Worm (Caenorhabditis elegans) whole organism, mixed stage, embryonic: ENCODE data around the gene F26H11.8.

Experiments used
- M03D4.4 ChIP-seq: sonication (generic microtip); optimal IDR thresholded peaks from 2 replicates; lab custom pipeline; 2017; ENCODE audit warnings: mild to moderate bottlenecking, missing genetic modification characterization, missing compliant biosample characterization
- blmp-1 ChIP-seq: fragments of 150-350 bp; optimal IDR thresholded peaks from 2 replicates; lab custom pipeline; 2014; ENCODE audit warnings: missing biosample characterization, missing genetic modification characterization
- ceh-39 ChIP-seq: fragments of 150-350 bp; optimal IDR thresholded peaks from 2 replicates; lab custom pipeline; 2014; ENCODE audit warnings: missing biosample characterization, missing genetic modification characterization
- ceh-43 ChIP-seq: fragments of 200-800 bp; sonication (Bioruptor generic); optimal IDR thresholded peaks from 2 replicates; lab custom pipeline; 2018; ENCODE audit warnings: mild to moderate bottlenecking, missing genetic modification characterization, moderate library complexity, missing compliant biosample characterization
- ceh-83 ChIP-seq: fragments of 200-800 bp; sonication (Bioruptor generic); optimal IDR thresholded peaks from 2 replicates; lab custom pipeline; 2018; ENCODE audit warnings: mild to moderate bottlenecking, missing genetic modification characterization, missing compliant biosample characterization
- ces-1 ChIP-seq: fragments of 150-350 bp; optimal IDR thresholded peaks from 2 replicates; lab custom pipeline; 2014; ENCODE audit warnings: missing biosample characterization, missing genetic modification reagents, missing genetic modification characterization
- cnd-1 ChIP-seq: fragments of 200-800 bp; sonication (Bioruptor generic); optimal IDR thresholded peaks from 2 replicates; lab custom pipeline; 2018; ENCODE audit warnings: mild to moderate bottlenecking, missing genetic modification characterization, missing compliant biosample characterization
- drap-1 ChIP-seq: fragments of 200-800 bp; sonication (Bioruptor generic); optimal IDR thresholded peaks from 3 replicates; lab custom pipeline; 2018; ENCODE audit warnings: mild to moderate bottlenecking, missing genetic modification characterization, missing compliant biosample characterization
- elt-1 ChIP-seq: sonication (generic microtip); optimal IDR thresholded peaks from 2 replicates; lab custom pipeline; 2017; ENCODE audit warnings: missing genetic modification characterization, mild to moderate bottlenecking, missing compliant biosample characterization, antibody characterized with exemption, moderate library complexity, borderline replicate concordance; ENCODE audit not compliant: insufficient read depth
- elt-3 ChIP-seq: fragments of 150-350 bp; optimal IDR thresholded peaks from 2 replicates; lab custom pipeline; 2014; ENCODE audit warnings: missing biosample characterization, missing genetic modification characterization
- flh-1 ChIP-seq: fragments of 200-800 bp; sonication (Bioruptor generic); optimal IDR thresholded peaks from 2 replicates; lab custom pipeline; 2018; ENCODE audit warnings: mild to moderate bottlenecking, missing genetic modification characterization, moderate library complexity, missing compliant biosample characterization
- ham-2 ChIP-seq: fragments of 200-800 bp; sonication (Bioruptor generic); optimal IDR thresholded peaks from 2 replicates; lab custom pipeline; 2018; ENCODE audit warnings: mild to moderate bottlenecking, missing genetic modification characterization, missing compliant biosample characterization
- hlh-1 ChIP-seq: fragments of 150-350 bp; optimal IDR thresholded peaks from 2 replicates; lab custom pipeline; 2014; ENCODE audit warnings: missing biosample characterization, missing genetic modification reagents, missing genetic modification characterization
- lin-13 ChIP-seq: fragments of 150-350 bp; optimal IDR thresholded peaks from 2 replicates; lab custom pipeline; 2014; ENCODE audit warnings: missing biosample characterization, missing genetic modification characterization
- lin-32 ChIP-seq: fragments of 200-800 bp; sonication (Bioruptor generic); optimal IDR thresholded peaks from 2 replicates; lab custom pipeline; 2018; ENCODE audit warnings: mild to moderate bottlenecking, missing genetic modification characterization, missing compliant biosample characterization
- lsy-2 ChIP-seq: fragments of 150-350 bp; optimal IDR thresholded peaks from 2 replicates; lab custom pipeline; 2014; ENCODE audit warnings: missing biosample characterization, missing genetic modification characterization
- mab-5 ChIP-seq: fragments of 150-350 bp; optimal IDR thresholded peaks from 2 replicates; lab custom pipeline; 2014; ENCODE audit warnings: missing biosample characterization, missing genetic modification characterization
- mep-1 ChIP-seq: fragments of 150-350 bp; optimal IDR thresholded peaks from 2 replicates; lab custom pipeline; 2017; ENCODE audit warnings: missing biosample characterization, missing genetic modification reagents, missing genetic modification characterization, inconsistent platforms
- mls-2 ChIP-seq: sonication (generic microtip); optimal IDR thresholded peaks from 2 replicates; lab custom pipeline; 2016; ENCODE audit warnings: mild to moderate bottlenecking, missing genetic modification characterization, moderate library complexity, missing compliant biosample characterization
- nhr-2 ChIP-seq: fragments of 150-350 bp; optimal IDR thresholded peaks from 2 replicates; lab custom pipeline; 2014; ENCODE audit warnings: missing biosample characterization, missing genetic modification characterization
- nhr-237 ChIP-seq: fragments of 150-350 bp; optimal IDR thresholded peaks from 2 replicates; lab custom pipeline; 2014; ENCODE audit warnings: missing biosample characterization, missing genetic modification characterization
- nhr-28 ChIP-seq: fragments of 150-350 bp; optimal IDR thresholded peaks from 2 replicates; lab custom pipeline; 2014; ENCODE audit warnings: missing biosample characterization, missing genetic modification characterization
- nhr-76 ChIP-seq: sonication (generic microtip); optimal IDR thresholded peaks from 2 replicates; lab custom pipeline; 2017; ENCODE audit warnings: missing biosample characterization, missing genetic modification characterization
- pha-4 ChIP-seq: fragments of 150-350 bp; optimal IDR thresholded peaks from 2 replicates; lab custom pipeline; 2018; ENCODE audit warnings: missing biosample characterization, missing genetic modification reagents, missing genetic modification characterization
- sem-2 ChIP-seq: fragments of 200-800 bp; sonication (Bioruptor generic); optimal IDR thresholded peaks from 2 replicates; lab custom pipeline; 2018; ENCODE audit warnings: mild to moderate bottlenecking, missing genetic modification characterization, missing compliant biosample characterization
- snpc-4 ChIP-seq: fragments of 150-350 bp; optimal IDR thresholded peaks from 2 replicates; lab custom pipeline; 2014; ENCODE audit warnings: missing biosample characterization, missing genetic modification characterization
- sptf-1 ChIP-seq: sonication (generic microtip); optimal IDR thresholded peaks from 2 replicates; lab custom pipeline; 2017; ENCODE audit warnings: mild to moderate bottlenecking, missing genetic modification characterization, moderate library complexity, missing compliant biosample characterization
- tbx-8 ChIP-seq: fragments of 200-800 bp; sonication (Bioruptor generic); optimal IDR thresholded peaks from 2 replicates; lab custom pipeline; 2018; ENCODE audit warnings: mild to moderate bottlenecking, missing genetic modification characterization, moderate library complexity, missing compliant biosample characterization
- unc-120 ChIP-seq: sonication (generic microtip); optimal IDR thresholded peaks from 2 replicates; lab custom pipeline; 2017; ENCODE audit warnings: missing genetic modification characterization, missing compliant biosample characterization; ENCODE audit not compliant: poor library complexity, severe bottlenecking
- unc-39 ChIP-seq: fragments of 150-350 bp; optimal IDR thresholded peaks from 2 replicates; lab custom pipeline; 2014; ENCODE audit warnings: missing biosample characterization, missing genetic modification characterization
- unc-62 ChIP-seq: fragments of 150-350 bp; optimal IDR thresholded peaks from 2 replicates; lab custom pipeline; 2014; ENCODE audit warnings: missing biosample characterization, missing genetic modification reagents, missing genetic modification characterization
- zip-8 ChIP-seq: fragments of 150-350 bp; optimal IDR thresholded peaks from 2 replicates; lab custom pipeline; 2014; ENCODE audit warnings: missing biosample characterization, missing genetic modification characterization
- ztf-11 ChIP-seq: fragments of 150-350 bp; optimal IDR thresholded peaks from 2 replicates; lab custom pipeline; 2014; ENCODE audit warnings: missing biosample characterization, missing genetic modification characterization

Gene F26H11.8

ce11 chrII:14350768-14351167 lies 37.5 kb upstream of the F26H11.8 start:
- TF ChIP-seq sptf-1 (tag; lab: Kevin White, UChicago) = no peak
- no peak for TF ChIP-seq ztf-11 (tag; lab: Kevin White, UChicago)
- no peak for TF ChIP-seq nhr-76 (tag; lab: Kevin White, UChicago)
- no peak for TF ChIP-seq cnd-1 (tag; lab: Kevin White, UChicago)
- TF ChIP-seq drap-1 (GFP tag; lab: Kevin White, UChicago) = no peak
- TF ChIP-seq unc-39 = no peak
- no peak for TF ChIP-seq sem-2 (GFP tag; lab: Kevin White, UChicago)
- no peak for TF ChIP-seq lin-13 (tag; lab: Kevin White, UChicago)
- no peak for TF ChIP-seq blmp-1 (tag; lab: Kevin White, UChicago)
- TF ChIP-seq ham-2 (GFP tag; lab: Kevin White, UChicago) = no peak
- no peak for TF ChIP-seq nhr-2
- TF ChIP-seq unc-62 (GFP tag; lab: Kevin White, UChicago) = no peak
- TF ChIP-seq mls-2 (tag; lab: Kevin White, UChicago) = no peak
- TF ChIP-seq ces-1 (GFP tag; lab: Kevin White, UChicago) = no peak
- TF ChIP-seq snpc-4 (tag; lab: Kevin White, UChicago) = no peak
- TF ChIP-seq lsy-2 (tag; lab: Kevin White, UChicago) = no peak
- TF ChIP-seq unc-120 = no peak
- TF ChIP-seq M03D4.4 (tag; lab: Kevin White, UChicago) = no peak
- TF ChIP-seq tbx-8 (GFP tag; lab: Kevin White, UChicago) = no peak
- TF ChIP-seq flh-1 (GFP tag; lab: Kevin White, UChicago) = no peak

DNA sequence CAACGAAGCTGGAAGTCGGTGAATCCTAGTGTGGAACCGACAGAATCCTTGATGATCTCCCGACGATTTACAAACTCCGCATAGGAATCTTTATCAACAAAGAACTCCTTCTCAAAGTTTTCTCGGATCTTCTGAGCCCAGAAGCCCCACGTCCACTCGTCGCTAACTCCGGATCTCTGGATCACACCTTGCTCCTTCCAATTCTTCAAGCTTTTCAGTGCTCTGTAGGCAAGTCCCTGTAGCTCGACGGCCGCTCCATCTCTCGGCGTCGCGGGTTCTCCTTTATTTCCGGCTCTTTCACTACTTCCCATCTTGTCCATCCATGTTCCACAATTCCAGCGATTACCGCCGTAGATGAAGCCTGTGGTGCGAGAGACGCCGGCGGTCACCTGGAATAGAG lies 37.0 kb upstream of the F26H11.8 start:
- no peak for TF ChIP-seq tbx-8 (GFP tag; lab: Kevin White, UChicago)
- no peak for TF ChIP-seq mab-5 (tag; lab: Kevin White, UChicago)
- TF ChIP-seq ztf-11 (tag; lab: Kevin White, UChicago) = no peak
- no peak for TF ChIP-seq elt-1 (tag; lab: Kevin White, UChicago)
- no peak for TF ChIP-seq pha-4 (tag; lab: Kevin White, UChicago)
- TF ChIP-seq nhr-28 (tag; lab: Kevin White, UChicago) = no peak
- no peak for TF ChIP-seq elt-3 (tag; lab: Kevin White, UChicago)
- TF ChIP-seq unc-39 = no peak
- no peak for TF ChIP-seq sem-2 (GFP tag; lab: Kevin White, UChicago)
- no peak for TF ChIP-seq zip-8 (tag; lab: Kevin White, UChicago)

DNA sequence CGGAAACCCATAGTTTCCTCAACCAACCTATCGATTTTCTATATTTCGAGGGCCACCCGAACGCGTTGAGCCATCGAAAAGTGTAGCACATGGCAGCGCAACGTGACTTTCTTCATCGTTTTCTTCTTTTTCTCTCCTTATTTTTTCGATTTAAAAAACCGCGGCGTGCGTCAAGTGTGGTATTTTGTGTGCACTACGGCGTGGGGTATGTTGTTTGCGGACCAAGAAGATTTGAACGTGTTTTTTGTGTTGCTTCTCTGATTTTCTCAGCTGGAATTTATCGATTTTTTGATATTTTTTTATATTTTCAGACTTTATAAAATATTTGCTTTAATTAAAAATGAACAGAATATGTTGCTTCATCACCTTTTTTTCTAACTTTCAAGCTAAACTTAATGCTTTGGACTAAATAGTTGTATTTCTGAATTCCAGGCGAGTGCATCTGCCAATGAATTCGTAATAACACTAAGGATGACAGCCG lies 30.3 kb upstream of the F26H11.8 start, which contains the start of the genes agl-1 and pfs-2:
TSS of gene agl-1 (minus strand) at position 178 of the 481 bp plus-strand sequence.
TSS of gene pfs-2 (plus strand) at position 431 of the 481 bp plus-strand sequence.
- TF ChIP-seq nhr-2 = no peak
- peak; percentile 49 for TF ChIP-seq lin-13 (tag; lab: Kevin White, UChicago)
- peak; percentile 82 for TF ChIP-seq mep-1 (tag; lab: Kevin White, UChicago)
- no peak for TF ChIP-seq snpc-4 (tag; lab: Kevin White, UChicago)
- no peak for TF ChIP-seq lin-32 (GFP tag; lab: Kevin White, UChicago)
- peak; percentile 12 for TF ChIP-seq unc-120
- no peak for TF ChIP-seq blmp-1 (tag; lab: Kevin White, UChicago)
- TF ChIP-seq M03D4.4 (tag; lab: Kevin White, UChicago) = peak; percentile 50
- peak; percentile 48 for TF ChIP-seq hlh-1 (tag; lab: Kevin White, UChicago)
- TF ChIP-seq nhr-237 = peak; percentile 76
- no peak for TF ChIP-seq elt-1 (tag; lab: Kevin White, UChicago)
- TF ChIP-seq pha-4 (tag; lab: Kevin White, UChicago) = peak; percentile 57
- TF ChIP-seq sptf-1 (tag; lab: Kevin White, UChicago) = peak; percentile 55
- TF ChIP-seq lsy-2 (tag; lab: Kevin White, UChicago) = peak; percentile 85
- peak; percentile 35 for TF ChIP-seq mls-2 (tag; lab: Kevin White, UChicago)
- peak; percentile 51 for TF ChIP-seq ces-1 (GFP tag; lab: Kevin White, UChicago)
- no peak for TF ChIP-seq nhr-28 (tag; lab: Kevin White, UChicago)
- TF ChIP-seq unc-39 = no peak
- no peak for TF ChIP-seq ceh-83 (GFP tag; lab: Kevin White, UChicago)
- TF ChIP-seq ceh-39 (tag; lab: Kevin White, UChicago) = peak; percentile 72
- no peak for TF ChIP-seq cnd-1 (tag; lab: Kevin White, UChicago)
- TF ChIP-seq ceh-43 (GFP tag; lab: Kevin White, UChicago) = peak; percentile 46
